Fruit fly (Drosophila melanogaster) whole organism, embryonic: ENCODE results near the gene NimC3.
A peak's percentile ranks its signal among the peaks of the same experiment; 100 is the strongest.

Experiments
- CG10209 ChIP-seq: fragments of 200-800 bp; sonication (Bioruptor generic); optimal IDR thresholded peaks from 3 replicates; lab custom pipeline; 2017; ENCODE audit warnings: missing biosample characterization, mild to moderate bottlenecking, missing genetic modification characterization, missing genetic modification reagents
- CG10462 ChIP-seq: fragments of 200-800 bp; sonication (Bioruptor generic); optimal IDR thresholded peaks from 2 replicates; lab custom pipeline; 2016; ENCODE audit warnings: missing biosample characterization, missing genetic modification characterization
- CG10543 ChIP-seq: fragments of 200-800 bp; sonication (Bioruptor generic); optimal IDR thresholded peaks from 3 replicates; lab custom pipeline; 2017; ENCODE audit warnings: missing biosample characterization, mild to moderate bottlenecking, missing genetic modification characterization, moderate library complexity
- CG11560 ChIP-seq: fragments of 200-800 bp; sonication (Bioruptor generic); IDR thresholded peaks from 3 replicates; pipeline ENCODE4 v1.3.6; 2022; ENCODE audit warnings: missing biosample characterization, missing genetic modification characterization
- CG12659 ChIP-seq: fragments of 200-800 bp; sonication (Bioruptor generic); optimal IDR thresholded peaks from 3 replicates; lab custom pipeline; 2017; ENCODE audit warnings: mild to moderate bottlenecking, missing biosample characterization, missing genetic modification reagents, missing genetic modification characterization
- CG12744 ChIP-seq: fragments of 200-800 bp; sonication (Bioruptor generic); optimal IDR thresholded peaks from 2 replicates; lab custom pipeline; 2016; ENCODE audit warnings: missing biosample characterization, missing genetic modification characterization
- CG16813 ChIP-seq: fragments of 200-800 bp; sonication (Bioruptor generic); IDR thresholded peaks from 3 replicates; pipeline ENCODE4 v1.3.6; 2022; ENCODE audit warnings: missing biosample characterization, missing genetic modification characterization; ENCODE audit not compliant: partially characterized antibody
- CG30403 ChIP-seq: fragments of 200-800 bp; sonication (Bioruptor generic); optimal IDR thresholded peaks from 3 replicates; lab custom pipeline; 2016; ENCODE audit warnings: missing biosample characterization, missing genetic modification characterization
- CG34376 ChIP-seq: fragments of 200-800 bp; sonication (Bioruptor generic); optimal IDR thresholded peaks from 2 replicates; lab custom pipeline; 2018; ENCODE audit warnings: missing biosample characterization, mild to moderate bottlenecking, missing genetic modification characterization
- CG43689 ChIP-seq: fragments of 200-800 bp; sonication (Bioruptor generic); IDR thresholded peaks from 2 replicates; pipeline ENCODE4 v1.3.6; 2022; ENCODE audit warnings: missing biosample characterization, missing genetic modification characterization
- CG4854 ChIP-seq: fragments of 200-800 bp; sonication (Bioruptor generic); optimal IDR thresholded peaks from 2 replicates; lab custom pipeline; 2016; ENCODE audit warnings: missing biosample characterization, missing genetic modification characterization, inconsistent platforms
- CG6689 ChIP-seq: fragments of 200-800 bp; sonication (Bioruptor generic); IDR thresholded peaks from 2 replicates; pipeline ENCODE4 v1.3.6; 2022; ENCODE audit warnings: missing biosample characterization, missing genetic modification characterization
- CG7786 ChIP-seq: fragments of 200-800 bp; sonication (Bioruptor generic); optimal IDR thresholded peaks from 2 replicates; lab custom pipeline; 2016; ENCODE audit warnings: missing biosample characterization, missing genetic modification characterization
- D19B ChIP-seq: fragments of 200-800 bp; sonication (Bioruptor generic); optimal IDR thresholded peaks from 2 replicates; lab custom pipeline; 2017; ENCODE audit warnings: missing biosample characterization, mild to moderate bottlenecking, missing genetic modification characterization
- E2f1 ChIP-seq: fragments of 200-800 bp; sonication (Bioruptor generic); IDR thresholded peaks from 2 replicates; pipeline ENCODE4 v1.3.6; 2022; ENCODE audit warnings: missing biosample characterization, missing genetic modification characterization
- H15 ChIP-seq: fragments of 200-800 bp; sonication (Bioruptor generic); IDR thresholded peaks from 3 replicates; pipeline ENCODE4 v1.3.6; 2022; ENCODE audit warnings: missing biosample characterization, missing genetic modification characterization
- HLHmδ ChIP-seq: fragments of 200-800 bp; sonication (Bioruptor generic); optimal IDR thresholded peaks from 2 replicates; lab custom pipeline; 2018; ENCODE audit warnings: missing biosample characterization, mild to moderate bottlenecking, missing genetic modification characterization, moderate library complexity
- HmgZ ChIP-seq: fragments of 200-800 bp; sonication (Bioruptor generic); optimal IDR thresholded peaks from 2 replicates; lab custom pipeline; 2018; ENCODE audit warnings: missing biosample characterization, mild to moderate bottlenecking, missing genetic modification characterization
- Med ChIP-seq: fragments of 200-800 bp; sonication (Bioruptor generic); peaks from one replicate; lab custom pipeline; 2016; ENCODE audit warnings: missing biosample characterization, missing genetic modification characterization, mild to moderate bottlenecking, inconsistent platforms, moderate library complexity
- Neu2 ChIP-seq: fragments of 200-800 bp; sonication (Bioruptor generic); optimal IDR thresholded peaks from 3 replicates; lab custom pipeline; 2016; ENCODE audit warnings: missing biosample characterization, missing genetic modification characterization, borderline replicate concordance
- Opbp ChIP-seq: fragments of 200-800 bp; sonication (Bioruptor generic); IDR thresholded peaks from 3 replicates; pipeline ENCODE4 v1.3.6; 2022; ENCODE audit warnings: missing biosample characterization, missing genetic modification characterization; ENCODE audit not compliant: partially characterized antibody
- da ChIP-seq: fragments of 200-800 bp; sonication (Bioruptor generic); optimal IDR thresholded peaks from 2 replicates; lab custom pipeline; 2016; ENCODE audit warnings: missing biosample characterization, missing genetic modification characterization
- exex ChIP-seq: fragments of 200-800 bp; sonication (Bioruptor generic); optimal IDR thresholded peaks from 4 replicates; lab custom pipeline; 2018; ENCODE audit warnings: missing biosample characterization, mild to moderate bottlenecking, missing genetic modification characterization, moderate library complexity
- fd96Cb ChIP-seq: fragments of 200-800 bp; sonication (Bioruptor generic); optimal IDR thresholded peaks from 2 replicates; lab custom pipeline; 2018; ENCODE audit warnings: missing biosample characterization, mild to moderate bottlenecking, missing genetic modification characterization, moderate library complexity
- ftz-f1 ChIP-seq: fragments of 200-800 bp; sonication (Bioruptor generic); optimal IDR thresholded peaks from 2 replicates; lab custom pipeline; 2016; ENCODE audit warnings: missing biosample characterization, missing genetic modification characterization
- her ChIP-seq: fragments of 200-800 bp; sonication (Bioruptor generic); optimal IDR thresholded peaks from 2 replicates; lab custom pipeline; 2016; ENCODE audit warnings: missing biosample characterization, missing genetic modification characterization
- insv ChIP-seq, 2 experiments: fragments of 200-800 bp; sonication (Bioruptor generic); optimal IDR thresholded peaks; 3 replicates each; lab custom pipeline; 2016 to 2018; ENCODE audit warnings: missing biosample characterization in 2 of 2, missing genetic modification characterization in 2 of 2
- kni ChIP-seq: fragments of 200-800 bp; sonication (Bioruptor generic); optimal IDR thresholded peaks from 3 replicates; lab custom pipeline; 2017; ENCODE audit warnings: mild to moderate bottlenecking, missing biosample characterization, missing genetic modification reagents, missing genetic modification characterization
- nerfin-1 ChIP-seq: fragments of 200-800 bp; sonication (Bioruptor generic); optimal IDR thresholded peaks from 3 replicates; lab custom pipeline; 2019; ENCODE audit warnings: missing biosample characterization, mild to moderate bottlenecking, missing genetic modification characterization, moderate library complexity
- prd ChIP-seq, 3 experiments: fragments of >200 bp in 2 of 3; fragments of 200-800 bp in 1 of 3; sonication (Bioruptor generic) in 1 of 3; optimal IDR thresholded peaks in 2 of 3; IDR thresholded peaks in 1 of 3; 2 replicates in 2 of 3; 3 replicates in 1 of 3; pipeline versions ENCODE4 v1.3.6 to Lab custom; 2017 to 2022; ENCODE audit warnings: missing biosample characterization in 1 of 3, missing genetic modification characterization in 1 of 3
- scrt ChIP-seq: fragments of 200-800 bp; sonication (Bioruptor generic); optimal IDR thresholded peaks from 2 replicates; lab custom pipeline; 2018; ENCODE audit warnings: missing biosample characterization, mild to moderate bottlenecking, missing genetic modification characterization, moderate library complexity
- sens ChIP-seq: fragments of 200-800 bp; sonication (Bioruptor generic); peaks from one replicate; lab custom pipeline; 2016; ENCODE audit warnings: missing biosample characterization, missing genetic modification characterization
- sens-2 ChIP-seq: fragments of 200-800 bp; sonication (Bioruptor generic); IDR thresholded peaks from 2 replicates; pipeline ENCODE4 v1.3.6; 2022; ENCODE audit warnings: missing biosample characterization, missing genetic modification characterization
- sisA ChIP-seq: fragments of 200-800 bp; sonication (Bioruptor generic); IDR thresholded peaks from 2 replicates; pipeline ENCODE4 v1.3.6; 2022; ENCODE audit warnings: missing biosample characterization, missing genetic modification characterization
- zen2 ChIP-seq: fragments of 200-800 bp; sonication (Bioruptor generic); IDR thresholded peaks from 3 replicates; pipeline ENCODE4 v1.3.6; 2022; ENCODE audit warnings: missing biosample characterization, missing genetic modification characterization; ENCODE audit not compliant: partially characterized antibody

Gene NimC3

DNA sequence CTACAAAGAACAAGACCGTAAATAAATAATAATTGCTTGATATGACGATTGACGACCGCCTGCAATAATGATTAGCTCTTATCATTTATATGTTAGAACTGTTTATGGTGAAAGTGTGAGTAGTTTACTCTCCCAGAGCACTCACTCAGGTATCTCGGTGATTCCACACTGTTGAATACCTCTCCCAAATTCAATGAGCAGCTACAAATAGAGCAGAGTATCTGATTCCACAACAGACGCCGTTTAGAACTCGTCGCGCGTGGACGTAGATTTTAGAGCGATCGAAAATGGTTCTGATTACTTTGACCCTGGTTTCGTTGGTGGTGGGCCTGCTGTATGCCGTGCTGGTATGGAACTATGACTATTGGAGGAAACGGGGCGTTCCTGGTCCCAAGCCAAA, 42.9 kb downstream of the NimC3 start, which contains the start of gene Cyp28a5 (continued):
- TF ChIP-seq fd96Cb (tag; lab: Kevin White, UChicago), result no peak
- TF ChIP-seq CG30403 (GFP tag; lab: Kevin White, UChicago), result no peak
- TF ChIP-seq Neu2, result no peak
- peak; percentile 36 for TF ChIP-seq CG34376
- TF ChIP-seq Med (GFP tag; lab: Kevin White, UChicago), result peak; percentile 76
- TF ChIP-seq E2f1 (GFP tag; lab: Robert Waterston, UW), result no peak
- TF ChIP-seq ftz-f1 (GFP tag; lab: Kevin White, UChicago), result peak; percentile 43
- TF ChIP-seq exex (tag; lab: Kevin White, UChicago), result peak; percentile 72
- TF ChIP-seq, all 482 proteins: peak for 12

DNA sequence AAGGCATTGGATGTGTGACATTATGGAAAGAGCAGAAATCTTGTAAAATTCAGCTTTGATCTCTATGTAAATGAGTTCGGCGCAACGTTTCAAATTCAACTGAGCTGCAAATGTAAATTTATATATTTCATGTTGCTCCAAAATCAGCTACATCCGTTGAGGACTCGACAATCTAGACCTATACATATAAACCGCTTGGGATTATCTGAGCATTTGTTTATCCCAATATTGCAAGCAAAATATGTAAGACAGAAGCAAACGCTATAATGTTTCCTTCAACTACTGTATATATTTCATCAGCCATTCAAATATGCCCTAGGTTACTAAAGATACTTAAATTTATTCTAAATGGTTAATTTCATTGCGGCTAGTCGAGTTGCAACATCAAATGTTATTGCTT, 43.3 kb downstream of the NimC3 start, which contains the start of gene NimC1:
NimC1 (minus strand) TSS at position 101 of the 400 bp plus-strand sequence.
- TF ChIP-seq Opbp, result no peak
- peak; percentile 50 for TF ChIP-seq sens (GFP tag; lab: Kevin White, UChicago)
- TF ChIP-seq, all 482 proteins: peak for 1

DNA sequence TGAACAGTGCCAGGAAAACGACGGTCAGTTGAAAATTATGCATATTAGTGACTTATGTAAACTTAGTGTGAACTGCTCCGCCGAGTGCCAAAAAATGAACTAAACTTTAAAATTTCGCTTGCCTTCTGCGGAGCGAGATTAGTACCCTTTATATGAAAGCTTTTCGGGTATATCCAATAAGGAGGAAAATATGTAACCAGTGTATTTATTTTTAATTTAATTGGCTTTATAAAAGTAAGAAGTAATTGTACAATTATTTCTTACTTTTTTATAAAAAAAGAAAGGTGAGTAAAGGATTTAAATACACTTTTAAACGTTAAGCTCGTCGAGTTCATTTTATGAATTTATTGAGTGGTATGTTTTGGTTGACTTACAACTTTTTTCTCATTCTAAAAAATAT, 47.2 kb downstream of the NimC3 start, which contains the start of gene He:
He (minus strand) TSS at position 101 of the 400 bp plus-strand sequence.
- TF ChIP-seq nerfin-1 (no peak), CG4854 (GFP tag; lab: Kevin White, UChicago) (no peak), her (GFP tag; lab: Kevin White, UChicago) (no peak), zen2 (no peak), sisA (GFP tag; lab: Robert Waterston, UW) (no peak), CG12659 (GFP tag; lab: Kevin White, UChicago) (no peak), insv (GFP tag; optimal IDR thresholded peaks at IDR 0.05; lab: Kevin White, UChicago) (no peak), CG10209 (GFP tag; lab: Kevin White, UChicago) (no peak), CG43689 (GFP tag; lab: Robert Waterston, UW) (no peak), H15 (GFP tag; lab: Robert Waterston, UW) (no peak), da (no peak), scrt (GFP tag; lab: Kevin White, UChicago) (no peak), CG11560 (tag; lab: Robert Waterston, UW) (no peak), HmgZ (tag; lab: Kevin White, UChicago) (no peak), prd (optimal IDR thresholded peaks at IDR 0.05; lab: Kevin White, UChicago) (no peak), prd (GFP tag; IDR thresholded peaks at IDR 0.05; lab: Robert Waterston, UW) (no peak), CG6689 (no peak), CG7786 (no peak)

DNA sequence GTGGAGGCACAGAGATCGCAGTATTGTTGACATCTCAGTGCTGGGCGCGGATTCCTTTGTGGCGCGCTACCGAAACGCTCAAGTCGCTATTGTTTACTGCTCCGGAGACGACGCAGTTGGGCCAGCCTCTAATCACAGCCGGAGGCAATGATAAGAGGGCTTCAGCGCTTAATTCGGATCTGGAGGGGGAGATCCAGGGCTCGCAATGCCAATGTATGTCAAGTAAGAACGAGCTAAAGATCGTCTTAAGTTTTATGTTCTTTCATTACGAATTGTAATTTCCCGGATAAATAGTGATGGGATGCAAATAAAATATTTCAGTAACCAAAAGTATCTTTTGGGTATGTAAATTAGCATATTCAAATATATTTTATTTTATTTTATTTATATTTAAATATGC, 50.1 kb downstream of the NimC3 start, which contains the start of the genes NimB4 and NimB5:
NimB4 (minus strand) TSS at position 101 of the 400 bp plus-strand sequence.
NimB5 (plus strand) TSS at position 302 of the 400 bp plus-strand sequence.
- TF ChIP-seq CG10543, result no peak
- TF ChIP-seq HLHmδ (GFP tag; lab: Kevin White, UChicago), result no peak
- peak; percentile 37 for TF ChIP-seq CG34376
- peak; percentile 31; the same call in 1 of the 3 replicates for TF ChIP-seq CG16813 (GFP tag; lab: Robert Waterston, UW)
- no peak for TF ChIP-seq sens-2 (GFP tag; lab: Robert Waterston, UW)
- no peak for TF ChIP-seq CG12744 (GFP tag; lab: Kevin White, UChicago)
- no peak for TF ChIP-seq kni
- TF ChIP-seq D19B, result peak; percentile 76
- TF ChIP-seq CG10462 (GFP tag; lab: Kevin White, UChicago), result no peak
